Worm (Caenorhabditis elegans) whole organism, young adult: ENCODE results near the gene D1053.2.

Experiments used
- B0336.3 ChIP-seq: fragments of 200-800 bp; sonication (Bioruptor generic); IDR thresholded peaks from 2 replicates; pipeline ENCODE4 v1.3.6; 2022; ENCODE audit warnings: missing genetic modification characterization, missing compliant biosample characterization
- D2030.7 ChIP-seq: fragments of 200-800 bp; sonication (Bioruptor generic); IDR thresholded peaks from 2 replicates; pipeline ENCODE4 v1.3.6; 2022; ENCODE audit warnings: missing genetic modification reagents, missing genetic modification characterization, missing compliant biosample characterization
- F22D6.2 ChIP-seq: sonication (generic microtip); optimal IDR thresholded peaks from 2 replicates; lab custom pipeline; 2016; ENCODE audit warnings: mild to moderate bottlenecking, missing genetic modification characterization, missing compliant biosample characterization
- F39B2.1 ChIP-seq: fragments of 200-800 bp; sonication (Bioruptor generic); IDR thresholded peaks from 2 replicates; pipeline ENCODE4 v1.3.6; 2022; ENCODE audit warnings: missing genetic modification reagents, missing genetic modification characterization, missing compliant biosample characterization
- Y53G8AR.9 ChIP-seq: fragments of 200-800 bp; sonication (Bioruptor generic); conservative IDR thresholded peaks from 2 replicates; pipeline ENCODE4 v1.3.6; 2022; ENCODE audit warnings: missing genetic modification reagents, missing genetic modification characterization, missing compliant biosample characterization
- Y67H2A.10 ChIP-seq: fragments of 200-800 bp; sonication (Bioruptor generic); conservative IDR thresholded peaks from 2 replicates; pipeline ENCODE4 v1.3.6; 2022; ENCODE audit warnings: missing genetic modification reagents, missing genetic modification characterization, missing compliant biosample characterization
- Y79H2A.3 ChIP-seq: fragments of 200-800 bp; sonication (Bioruptor generic); conservative IDR thresholded peaks from 2 replicates; pipeline ENCODE4 v1.3.6; 2022; ENCODE audit warnings: missing genetic modification reagents, missing genetic modification characterization, missing compliant biosample characterization
- ZK185.1 ChIP-seq: sonication (generic microtip); optimal IDR thresholded peaks from 2 replicates; lab custom pipeline; 2016; ENCODE audit warnings: mild to moderate bottlenecking, missing genetic modification characterization, missing compliant biosample characterization; ENCODE audit not compliant: poor library complexity, severe bottlenecking
- aptf-2 ChIP-seq: fragments of 200-800 bp; sonication (Bioruptor generic); conservative IDR thresholded peaks from 2 replicates; pipeline ENCODE4 v1.3.6; 2022; ENCODE audit warnings: missing genetic modification reagents, missing genetic modification characterization, missing compliant biosample characterization
- atf-7 ChIP-seq: sonication (generic microtip); optimal IDR thresholded peaks from 2 replicates; lab custom pipeline; 2017; ENCODE audit warnings: mild to moderate bottlenecking, missing genetic modification characterization, missing compliant biosample characterization
- attf-3 ChIP-seq: fragments of 200-800 bp; sonication (Bioruptor generic); conservative IDR thresholded peaks from 2 replicates; pipeline ENCODE4 v1.3.6; 2022; ENCODE audit warnings: missing genetic modification reagents, missing genetic modification characterization, missing compliant biosample characterization
- bed-2 ChIP-seq: fragments of 200-800 bp; sonication (Bioruptor generic); IDR thresholded peaks from 2 replicates; pipeline ENCODE4 v1.3.6; 2022; ENCODE audit warnings: missing genetic modification reagents, missing genetic modification characterization, missing compliant biosample characterization
- cebp-1 ChIP-seq, 2 experiments: fragments of 200-800 bp in 1 of 2; sonication (Bioruptor generic) in 1 of 2; sonication (generic microtip) in 1 of 2; IDR thresholded peaks in 1 of 2; optimal IDR thresholded peaks in 1 of 2; 2 replicates each; pipeline versions ENCODE4 v1.3.6 to Lab custom; 2017 to 2022; ENCODE audit warnings: missing compliant biosample characterization in 2 of 2, missing genetic modification characterization in 2 of 2, mild to moderate bottlenecking in 1 of 2, missing genetic modification reagents in 1 of 2, moderate library complexity in 1 of 2
- cebp-2 ChIP-seq: fragments of 200-800 bp; sonication (Bioruptor generic); IDR thresholded peaks from 2 replicates; pipeline ENCODE4 v1.3.6; 2022; ENCODE audit warnings: missing genetic modification characterization, missing compliant biosample characterization
- ceh-100 ChIP-seq: fragments of 200-800 bp; sonication (Bioruptor generic); IDR thresholded peaks from 2 replicates; pipeline ENCODE4 v1.3.6; 2022; ENCODE audit warnings: missing genetic modification reagents, missing genetic modification characterization, missing compliant biosample characterization
- ceh-91 ChIP-seq: fragments of 200-800 bp; sonication (Bioruptor generic); IDR thresholded peaks from 2 replicates; pipeline ENCODE4 v1.3.6; 2022; ENCODE audit warnings: missing genetic modification reagents, missing genetic modification characterization, missing compliant biosample characterization
- chd-7 ChIP-seq: sonication (generic microtip); optimal IDR thresholded peaks from 2 replicates; lab custom pipeline; 2016; ENCODE audit warnings: mild to moderate bottlenecking, missing genetic modification characterization, moderate library complexity, missing compliant biosample characterization
- dpl-1 ChIP-seq: fragments of 150-350 bp; optimal IDR thresholded peaks from 2 replicates; lab custom pipeline; 2014; ENCODE audit warnings: missing biosample characterization, missing genetic modification reagents, missing genetic modification characterization
- efl-1 ChIP-seq: fragments of 150-350 bp; optimal IDR thresholded peaks from 2 replicates; lab custom pipeline; 2014; ENCODE audit warnings: missing biosample characterization, missing genetic modification reagents, missing genetic modification characterization
- egl-44 ChIP-seq: fragments of 200-800 bp; sonication (Bioruptor generic); IDR thresholded peaks from 2 replicates; pipeline ENCODE4 v1.3.6; 2022; ENCODE audit warnings: missing genetic modification reagents, missing genetic modification characterization, missing compliant biosample characterization
- ekl-4 ChIP-seq: fragments of 200-800 bp; sonication (Bioruptor generic); IDR thresholded peaks from 2 replicates; pipeline ENCODE4 v1.3.6; 2022; ENCODE audit warnings: missing genetic modification reagents, missing genetic modification characterization, missing compliant biosample characterization
- hmg-1.2 ChIP-seq: fragments of 200-800 bp; sonication (Bioruptor generic); IDR thresholded peaks from 2 replicates; pipeline ENCODE4 v1.3.6; 2022; ENCODE audit warnings: missing genetic modification reagents, missing genetic modification characterization, missing compliant biosample characterization
- hsf-1 ChIP-seq: fragments of 200-800 bp; sonication (Bioruptor generic); IDR thresholded peaks from 2 replicates; pipeline ENCODE4 v1.3.6; 2022; ENCODE audit warnings: missing genetic modification reagents, missing genetic modification characterization, missing compliant biosample characterization
- lag-1 ChIP-seq: fragments of 200-800 bp; sonication (Bioruptor generic); IDR thresholded peaks from 2 replicates; pipeline ENCODE4 v1.3.6; 2022; ENCODE audit warnings: missing genetic modification reagents, missing genetic modification characterization, missing compliant biosample characterization
- let-526 ChIP-seq: fragments of 200-800 bp; sonication (Bioruptor generic); IDR thresholded peaks from 2 replicates; pipeline ENCODE4 v1.3.6; 2022; ENCODE audit warnings: missing genetic modification reagents, missing genetic modification characterization, missing compliant biosample characterization
- let-607 ChIP-seq, 2 experiments: fragments of 200-800 bp in 1 of 2; sonication (Bioruptor generic) in 1 of 2; sonication (generic microtip) in 1 of 2; optimal IDR thresholded peaks; 2 replicates each; lab custom pipeline; 2016 to 2018; ENCODE audit warnings: mild to moderate bottlenecking in 2 of 2, missing compliant biosample characterization in 2 of 2, missing genetic modification characterization in 2 of 2, moderate library complexity in 2 of 2, missing genotype in 1 of 2
- lin-26 ChIP-seq: fragments of 200-800 bp; sonication (Bioruptor generic); IDR thresholded peaks from 2 replicates; pipeline ENCODE4 v1.3.6; 2022; ENCODE audit warnings: missing genetic modification reagents, missing genetic modification characterization, missing compliant biosample characterization
- lin-35 ChIP-seq, 3 experiments: fragments of 150-350 bp in 2 of 3; sonication (generic microtip) in 1 of 3; optimal IDR thresholded peaks; 2 replicates each; lab custom pipeline; 2014 to 2018; ENCODE audit warnings: missing biosample characterization in 3 of 3, missing genetic modification characterization in 3 of 3, missing genetic modification reagents in 3 of 3
- lir-1 ChIP-seq: fragments of 200-800 bp; sonication (Bioruptor generic); conservative IDR thresholded peaks from 2 replicates; pipeline ENCODE4 v1.3.6; 2022; ENCODE audit warnings: missing genetic modification reagents, missing genetic modification characterization, missing compliant biosample characterization
- lsl-1 ChIP-seq: fragments of 200-800 bp; sonication (Bioruptor generic); optimal IDR thresholded peaks from 2 replicates; lab custom pipeline; 2018; ENCODE audit warnings: mild to moderate bottlenecking, missing genetic modification characterization, moderate library complexity, missing compliant biosample characterization
- madf-10 ChIP-seq: sonication (generic microtip); optimal IDR thresholded peaks from 2 replicates; lab custom pipeline; 2016; ENCODE audit warnings: mild to moderate bottlenecking, missing genetic modification characterization, missing compliant biosample characterization
- madf-8 ChIP-seq: fragments of 200-800 bp; sonication (Bioruptor generic); conservative IDR thresholded peaks from 2 replicates; pipeline ENCODE4 v1.3.6; 2022; ENCODE audit warnings: missing genetic modification reagents, missing genetic modification characterization, missing compliant biosample characterization
- mxl-1 ChIP-seq: sonication (generic microtip); optimal IDR thresholded peaks from 2 replicates; lab custom pipeline; 2016; ENCODE audit warnings: missing genetic modification characterization, missing compliant biosample characterization
- nfyb-1 ChIP-seq: fragments of 200-800 bp; sonication (Bioruptor generic); IDR thresholded peaks from 2 replicates; pipeline ENCODE4 v1.3.6; 2022; ENCODE audit warnings: missing genetic modification reagents, missing genetic modification characterization, missing compliant biosample characterization
- nhr-120 ChIP-seq: fragments of 200-800 bp; sonication (Bioruptor generic); IDR thresholded peaks from 2 replicates; pipeline ENCODE4 v1.3.6; 2022; ENCODE audit warnings: missing genetic modification characterization, missing compliant biosample characterization
- nhr-179 ChIP-seq: sonication (generic microtip); optimal IDR thresholded peaks from 2 replicates; lab custom pipeline; 2016; ENCODE audit warnings: mild to moderate bottlenecking, missing genetic modification characterization, missing compliant biosample characterization
- pha-4 ChIP-seq: fragments of 150-350 bp; sonication (generic microtip); optimal IDR thresholded peaks from 2 replicates; lab custom pipeline; 2014; ENCODE audit warnings: missing biosample characterization, missing genetic modification reagents, missing genetic modification characterization
- rcor-1 ChIP-seq: fragments of 200-800 bp; sonication (Bioruptor generic); IDR thresholded peaks from 2 replicates; pipeline ENCODE4 v1.3.6; 2022; ENCODE audit warnings: missing genetic modification reagents, missing genetic modification characterization, missing compliant biosample characterization
- repo-1 ChIP-seq: sonication (generic microtip); optimal IDR thresholded peaks from 2 replicates; lab custom pipeline; 2017; ENCODE audit warnings: mild to moderate bottlenecking, missing genetic modification characterization, missing compliant biosample characterization
- rpc-1 ChIP-seq, 2 experiments: fragments of 150-350 bp in 1 of 2; sonication (generic microtip) in 1 of 2; optimal IDR thresholded peaks; 2 replicates each; lab custom pipeline; 2014 to 2018; ENCODE audit warnings: missing biosample characterization in 1 of 2, missing genetic modification characterization in 1 of 2, missing genetic modification reagents in 1 of 2, missing genotype in 1 of 2
- snpc-3.4 ChIP-seq: sonication (generic microtip); optimal IDR thresholded peaks from 2 replicates; lab custom pipeline; 2017; ENCODE audit warnings: missing genetic modification characterization, mild to moderate bottlenecking, missing compliant biosample characterization, antibody characterized with exemption, moderate library complexity, missing genotype, missing genetic modification reagents
- snpc-4 ChIP-seq, 5 experiments: fragments of 150-350 bp in 1 of 5; sonication (generic microtip) in 4 of 5; optimal IDR thresholded peaks; 2 replicates each; lab custom pipeline; 2014 to 2018; ENCODE audit warnings: missing genetic modification characterization in 5 of 5, missing biosample characterization in 3 of 5, antibody characterized with exemption in 2 of 5, mild to moderate bottlenecking in 2 of 5, missing compliant biosample characterization in 2 of 5, missing genotype in 2 of 5, moderate library complexity in 2 of 5, missing genetic modification reagents in 1 of 5
- somi-1 ChIP-seq: fragments of 200-800 bp; sonication (Bioruptor generic); optimal IDR thresholded peaks from 2 replicates; lab custom pipeline; 2018; ENCODE audit warnings: mild to moderate bottlenecking, missing genetic modification characterization, missing compliant biosample characterization
- tbx-9 ChIP-seq: sonication (generic microtip); optimal IDR thresholded peaks from 2 replicates; lab custom pipeline; 2016; ENCODE audit warnings: borderline replicate concordance, missing genetic modification characterization, inconsistent platforms, missing compliant biosample characterization
- zfh-2 ChIP-seq: fragments of 200-800 bp; sonication (Bioruptor generic); conservative IDR thresholded peaks from 2 replicates; pipeline ENCODE4 v1.3.6; 2022; ENCODE audit warnings: missing genetic modification reagents, missing genetic modification characterization, missing compliant biosample characterization

Gene D1053.2

DNA sequence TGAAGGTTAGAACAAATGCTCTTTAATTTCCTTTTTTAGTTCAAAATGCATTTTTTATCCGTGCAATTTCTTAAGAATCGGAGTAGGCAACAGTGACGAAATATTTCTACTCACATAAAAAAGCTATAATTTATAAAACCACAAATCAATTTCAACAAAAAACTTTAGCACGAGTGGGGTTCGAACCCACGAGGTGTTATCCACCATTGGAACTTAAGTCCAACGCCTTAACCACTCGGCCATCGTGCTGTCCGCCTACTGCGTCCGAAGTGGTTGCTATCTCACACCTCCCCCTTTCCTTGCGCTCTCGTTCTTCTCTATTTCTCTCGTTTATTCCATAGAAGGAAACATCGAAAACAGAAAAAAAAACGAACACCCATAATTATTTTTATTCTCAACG lies 29.7 kb downstream of the D1053.2 start (continued):
- TF ChIP-seq egl-44: peak; percentile 80
- TF ChIP-seq repo-1: peak; percentile 56
- TF ChIP-seq ekl-4 (GFP tag; lab: Robert Waterston, UW): peak; percentile 67; the same call in 1 of the 2 replicates
- TF ChIP-seq lag-1 (GFP tag; lab: Robert Waterston, UW): no peak
- TF ChIP-seq Y67H2A.10 (GFP tag; lab: Robert Waterston, UW): no peak
- TF ChIP-seq lin-35 (GFP tag; optimal IDR thresholded peaks at IDR 0.05; lab: Kevin White, UChicago): peak in 1 of 3 experiments; percentile 58
- TF ChIP-seq aptf-2 (GFP tag; lab: Robert Waterston, UW): peak; percentile 67
- peak; percentile 80 for TF ChIP-seq hmg-1.2 (GFP tag; lab: Robert Waterston, UW)
- TF ChIP-seq nfyb-1 (GFP tag; lab: Robert Waterston, UW): peak; percentile 91
- TF ChIP-seq efl-1 (GFP tag; lab: Kevin White, UChicago): no peak
- TF ChIP-seq cebp-1 (GFP tag; IDR thresholded peaks at IDR 0.05; lab: Robert Waterston, UW): peak; percentile 53; the same call in 1 of the 2 replicates
- TF ChIP-seq cebp-1 (tag; optimal IDR thresholded peaks at IDR 0.05; lab: Kevin White, UChicago): no peak
- TF ChIP-seq cebp-2 (GFP tag; lab: Robert Waterston, UW): 0 out of 2 replicates have a peak, but pooled peaks have one; percentile 87
- TF ChIP-seq ceh-100 (GFP tag; lab: Robert Waterston, UW): peak; percentile 63
- TF ChIP-seq somi-1 (GFP tag; lab: Kevin White, UChicago): peak; percentile 72
- 0 out of 2 replicates have a peak, but pooled peaks have one; percentile 54 for TF ChIP-seq hsf-1 (GFP tag; lab: Robert Waterston, UW)
- peak; percentile 76 for TF ChIP-seq D2030.7 (GFP tag; lab: Robert Waterston, UW)
- TF ChIP-seq ZK185.1 (tag; lab: Kevin White, UChicago): peak; percentile 75
- TF ChIP-seq nhr-179: no peak
- peak; percentile 40 for TF ChIP-seq F22D6.2 (tag; lab: Kevin White, UChicago)
- TF ChIP-seq pha-4 (tag; lab: Kevin White, UChicago): no peak
- peak; percentile 58; the same call in 1 of the 2 replicates for TF ChIP-seq bed-2 (GFP tag; lab: Robert Waterston, UW)
- no peak for TF ChIP-seq B0336.3 (GFP tag; lab: Robert Waterston, UW)
- no peak; the same call in 1 of the 2 replicates for TF ChIP-seq Y53G8AR.9 (GFP tag; lab: Robert Waterston, UW)
- peak; percentile 61; the same call in 1 of the 2 replicates for TF ChIP-seq let-526
- TF ChIP-seq ceh-91 (GFP tag; lab: Robert Waterston, UW): no peak
- peak; percentile 82 for TF ChIP-seq snpc-4 (GFP tag; optimal IDR thresholded peaks at IDR 0.05; lab: Kevin White, UChicago)
- TF ChIP-seq snpc-4 (tag; optimal IDR thresholded peaks at IDR 0.05; lab: Kevin White, UChicago): peak in 1 of 4 experiments; percentile 83
- TF ChIP-seq lin-26 (GFP tag; lab: Robert Waterston, UW): peak; percentile 98
- peak; percentile 38 to 66 for TF ChIP-seq let-607 (tag; optimal IDR thresholded peaks at IDR 0.05; lab: Kevin White, UChicago)
- TF ChIP-seq attf-3: no peak; the same call in 1 of the 2 replicates
- TF ChIP-seq nhr-120: 0 out of 2 replicates have a peak, but pooled peaks have one; percentile 77
- peak; percentile 87 for TF ChIP-seq madf-10 (tag; lab: Kevin White, UChicago)
- no peak for TF ChIP-seq tbx-9 (tag; lab: Kevin White, UChicago)
- TF ChIP-seq F39B2.1: 0 out of 2 replicates have a peak, but pooled peaks have one; percentile 52
- TF ChIP-seq snpc-3.4: peak; percentile 77
- TF ChIP-seq lsl-1 (GFP tag; lab: Kevin White, UChicago): no peak
- peak; percentile 95 for TF ChIP-seq rpc-1 (optimal IDR thresholded peaks at IDR 0.05; lab: Kevin White, UChicago)
- peak; percentile 98 for TF ChIP-seq rpc-1 (tag; optimal IDR thresholded peaks at IDR 0.05; lab: Kevin White, UChicago)
- TF ChIP-seq mxl-1: peak; percentile 93
- TF ChIP-seq dpl-1 (GFP tag; lab: Kevin White, UChicago): no peak
- TF ChIP-seq Y79H2A.3 (GFP tag; lab: Robert Waterston, UW): 0 out of 2 replicates have a peak, but pooled peaks have one; percentile 59
- no peak for TF ChIP-seq madf-8 (GFP tag; lab: Robert Waterston, UW)
- no peak for TF ChIP-seq lir-1 (GFP tag; lab: Robert Waterston, UW)
- TF ChIP-seq chd-7 (tag; lab: Kevin White, UChicago): peak; percentile 81
- peak; percentile 87 for TF ChIP-seq rcor-1 (GFP tag; lab: Robert Waterston, UW)
- no peak for TF ChIP-seq zfh-2 (GFP tag; lab: Robert Waterston, UW)
- TF ChIP-seq atf-7: peak; percentile 62
